Worm (Caenorhabditis elegans): ENCODE results near the gene C15H7.3.

C15H7.3 gene

ce11 chrIII:9667591-9668265 is 16.0 kb upstream of the C15H7.3 start, which contains the start of gene C07A9.9:
Gene C07A9.9, minus strand, starts transcription at chrIII:9667641.
- no peak for TF ChIP-seq unc-62 (GFP tag; optimal IDR thresholded peaks at IDR 0.05)

ce11 chrIII:9666668-9667067 is 14.9 kb upstream of the C15H7.3 start:
- TF ChIP-seq unc-62 (GFP tag; optimal IDR thresholded peaks at IDR 0.05) = no peak

DNA sequence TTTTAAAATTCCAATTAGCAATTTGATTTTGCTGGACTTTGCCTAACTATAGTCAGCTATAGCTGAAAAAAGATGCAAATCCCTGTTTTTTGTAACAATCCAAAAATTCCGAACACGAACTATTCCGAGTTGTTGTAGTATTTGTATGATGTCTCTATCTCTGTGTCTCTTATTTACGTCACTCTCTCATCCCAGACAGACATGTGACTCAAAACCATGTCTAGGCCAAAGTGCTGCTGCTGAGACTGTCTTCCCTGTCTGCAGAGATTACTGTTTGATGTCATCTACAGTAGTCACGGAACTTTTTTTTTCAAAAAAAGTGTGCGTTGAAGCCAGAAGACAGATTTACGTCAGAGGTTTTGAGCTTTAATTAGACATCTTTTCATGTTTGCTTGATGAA is 14.5 kb upstream of the C15H7.3 start:
- TF ChIP-seq unc-62 (GFP tag; optimal IDR thresholded peaks at IDR 0.05) = no peak

DNA sequence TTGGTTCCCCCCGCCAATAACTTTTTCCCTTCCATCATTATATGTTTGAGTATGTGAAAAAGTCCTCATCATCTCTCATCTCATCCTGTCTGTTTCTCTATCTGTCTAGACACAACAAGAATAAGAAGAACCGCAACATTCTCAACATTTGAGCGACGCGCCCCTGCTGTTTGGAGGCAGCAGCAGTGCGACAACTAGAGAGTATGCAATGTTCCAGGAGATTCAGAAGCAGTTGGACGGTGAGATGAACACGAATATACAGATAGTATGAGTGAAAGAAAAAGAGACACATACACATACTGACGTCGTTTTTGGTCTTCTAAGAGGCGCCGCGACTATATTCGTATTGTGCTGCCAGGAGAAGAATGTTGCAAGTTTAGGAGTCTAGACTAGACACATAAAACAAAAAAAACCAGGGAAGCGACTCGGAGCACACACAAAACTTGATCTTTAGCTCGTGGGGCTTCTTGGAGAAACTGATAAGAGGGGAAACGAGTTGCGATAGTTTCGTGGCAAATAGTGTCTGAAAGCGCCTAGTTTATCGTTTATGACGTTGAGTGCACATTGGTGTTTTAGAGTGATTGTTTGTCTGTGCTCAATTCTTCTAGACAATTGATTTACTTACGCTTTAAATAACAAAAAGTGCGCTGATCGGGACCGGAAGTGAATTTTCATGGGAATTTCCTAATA is 13.9 kb upstream of the C15H7.3 start:
- TF ChIP-seq unc-62 (GFP tag; optimal IDR thresholded peaks at IDR 0.05) = no peak

- no peak for TF ChIP-seq unc-62 (GFP tag; optimal IDR thresholded peaks at IDR 0.05)
These were observed 12.9 kb upstream of the C15H7.3 start for ce11 chrIII:9664484-9665221.

ce11 chrIII:9663943-9664342 is 12.2 kb upstream of the C15H7.3 start:
- no peak for TF ChIP-seq unc-62 (GFP tag; optimal IDR thresholded peaks at IDR 0.05)

DNA sequence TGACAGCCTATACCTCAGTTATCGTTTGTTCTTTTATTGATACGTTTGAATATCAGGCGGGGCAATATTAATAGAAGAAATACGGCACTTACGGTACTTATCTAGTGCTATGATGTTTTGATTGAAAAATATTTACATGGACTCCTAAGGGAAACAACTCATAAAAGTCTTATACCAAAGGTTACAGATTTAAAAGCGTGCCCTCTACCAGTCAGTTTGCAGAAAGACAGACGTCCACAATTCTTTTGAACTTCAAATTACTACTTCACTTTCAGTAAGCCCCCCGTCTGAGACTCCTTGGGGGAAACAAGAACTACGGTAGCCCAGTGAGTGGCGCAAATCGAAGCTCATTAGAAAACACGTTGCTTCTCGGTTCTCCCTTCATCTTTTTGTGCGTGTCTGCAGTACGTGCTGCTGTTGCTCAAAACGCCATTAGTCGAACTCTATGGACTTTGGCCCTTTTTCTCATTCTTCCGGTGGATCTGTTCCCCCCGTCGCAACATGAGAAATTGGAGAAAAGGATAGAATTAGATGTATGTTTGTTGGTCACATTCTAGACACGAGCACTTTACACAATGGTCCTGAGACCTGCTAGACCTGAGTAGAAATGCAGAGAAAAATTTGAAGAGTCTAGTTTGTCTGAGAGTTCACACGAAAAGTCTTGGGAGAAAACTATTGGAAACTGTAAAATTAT is 10.6 kb upstream of the C15H7.3 start:
- TF ChIP-seq unc-62 (GFP tag; optimal IDR thresholded peaks at IDR 0.05) = no peak

DNA sequence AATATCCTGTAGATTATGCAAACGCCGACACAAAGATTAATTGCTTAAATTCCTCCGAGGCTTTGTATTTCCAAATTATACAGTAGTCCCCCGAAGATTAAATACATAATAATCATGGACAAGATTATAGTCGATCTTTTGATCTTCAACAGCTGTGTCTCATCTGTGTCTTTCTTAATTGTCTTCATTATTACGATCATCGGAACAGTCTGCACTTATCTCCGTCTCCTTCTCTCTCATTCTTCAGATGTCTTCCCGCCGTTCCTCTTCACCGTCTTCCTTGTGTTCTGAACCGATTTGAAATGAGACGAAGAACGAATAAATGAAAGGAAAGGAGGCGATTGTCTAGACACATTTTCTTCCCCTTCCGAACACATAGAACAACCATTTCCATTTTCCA is 9.3 kb upstream of the C15H7.3 start:
- TF ChIP-seq unc-62 (GFP tag; optimal IDR thresholded peaks at IDR 0.05) = no peak

DNA sequence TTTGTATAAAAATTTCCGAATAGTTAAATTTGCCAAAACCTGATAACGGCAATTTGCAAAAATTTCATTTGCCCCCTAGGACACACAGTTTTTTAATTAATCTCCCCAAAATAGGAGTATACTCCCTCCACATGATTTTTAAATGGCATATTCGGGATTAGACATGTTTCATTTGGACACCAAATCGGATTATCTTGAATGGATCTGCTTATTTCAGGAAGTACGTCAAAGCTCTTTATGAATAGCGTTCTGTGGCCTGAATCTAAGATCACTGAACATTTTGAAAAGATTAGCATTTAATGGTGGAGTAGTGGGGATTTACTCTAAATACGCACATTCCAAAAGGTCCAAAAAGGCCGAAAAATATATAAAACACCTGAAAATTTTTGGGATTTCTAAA is 6.8 kb upstream of the C15H7.3 start:
- no peak for TF ChIP-seq unc-62 (GFP tag; optimal IDR thresholded peaks at IDR 0.05)

ce11 chrIII:9655802-9656201 is 4.0 kb upstream of the C15H7.3 start, which contains the start of gene C15H7.4:
Gene C15H7.4, minus strand, starts transcription at chrIII:9655902.
- no peak for TF ChIP-seq unc-62 (GFP tag; optimal IDR thresholded peaks at IDR 0.05)

- TF ChIP-seq unc-62 (GFP tag; optimal IDR thresholded peaks at IDR 0.05) = no peak
These were observed 5.2 kb downstream of the C15H7.3 start for ce11 chrIII:9646440-9647021.

ce11 chrIII:9645099-9645498 is 6.7 kb downstream of the C15H7.3 start:
- TF ChIP-seq unc-62 (GFP tag; optimal IDR thresholded peaks at IDR 0.05) = no peak

DNA sequence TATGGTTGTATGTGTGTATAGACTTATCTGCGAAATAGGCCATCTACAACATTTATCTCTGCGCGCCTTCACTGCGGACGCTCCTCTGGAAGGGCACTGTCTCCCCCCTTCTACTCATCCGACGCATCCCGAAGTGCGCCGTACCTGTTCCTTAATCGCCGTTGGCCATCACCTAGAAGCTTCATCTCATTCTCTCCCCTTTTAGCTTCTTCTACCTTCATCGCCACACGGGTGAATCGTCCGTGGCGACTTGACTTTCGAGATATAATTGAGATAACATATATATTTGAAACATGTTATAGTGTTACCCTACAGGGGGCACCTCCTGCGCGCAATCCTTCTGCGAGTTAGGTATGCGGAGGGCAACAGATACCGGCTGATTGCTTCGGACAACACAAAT is 9.7 kb downstream of the C15H7.3 start:
- no peak for TF ChIP-seq unc-62 (GFP tag; optimal IDR thresholded peaks at IDR 0.05)

DNA sequence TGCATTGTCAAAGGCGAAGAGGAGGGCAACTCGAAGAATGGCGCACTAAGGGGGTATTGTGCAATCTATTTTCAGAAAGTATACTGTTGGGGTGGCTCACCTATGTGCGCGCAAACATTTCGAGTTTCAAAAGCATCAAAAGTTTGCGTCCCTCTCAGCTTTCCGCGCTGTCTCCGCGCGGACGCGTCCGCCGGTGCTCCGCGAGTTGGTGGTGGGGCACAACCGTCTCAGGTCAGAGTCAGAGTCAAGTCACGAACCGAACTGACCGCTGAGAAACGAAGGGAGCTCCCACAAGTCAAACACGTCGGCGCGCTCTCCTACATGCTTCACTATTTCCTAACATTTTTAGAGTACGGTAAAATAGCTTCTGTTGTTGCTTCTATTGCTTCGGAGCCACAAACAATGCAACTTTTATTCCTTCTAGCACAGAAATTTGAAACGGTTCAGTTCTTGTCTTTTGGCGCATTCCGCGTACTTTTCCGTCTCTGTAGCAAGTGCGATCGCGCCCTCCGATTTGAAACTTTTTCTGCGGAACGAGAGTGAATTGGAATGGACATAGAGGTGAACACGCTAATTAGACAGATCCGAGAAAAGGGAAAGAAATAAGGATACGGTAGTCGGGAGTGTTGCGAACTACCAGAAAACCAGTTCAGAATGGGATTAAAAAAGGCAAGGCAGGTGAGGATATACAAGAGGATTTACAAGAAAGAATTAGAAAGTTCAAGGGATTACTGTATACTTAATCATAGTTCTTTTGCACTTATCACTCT is 12.3 kb downstream of the C15H7.3 start:
- no peak for TF ChIP-seq unc-62 (GFP tag; optimal IDR thresholded peaks at IDR 0.05)

- no peak for TF ChIP-seq unc-62 (GFP tag; optimal IDR thresholded peaks at IDR 0.05)
These were observed 13.5 kb downstream of the C15H7.3 start for ce11 chrIII:9638159-9638754.

All from whole organism, dauer.